Fruit fly (Drosophila melanogaster) whole organism, prepupa: ENCODE measurements around the gene CG42371.

ENCODE experiments used
- CG32006 ChIP-seq: fragments of 200-800 bp; sonication (Bioruptor generic); optimal IDR thresholded peaks from 3 replicates; lab custom pipeline; 2017; ENCODE audit warnings: missing biosample characterization, mild to moderate bottlenecking, missing genetic modification characterization
- CG6792 ChIP-seq: fragments of 200-800 bp; sonication (Bioruptor generic); optimal IDR thresholded peaks from 3 replicates; lab custom pipeline; 2016; ENCODE audit warnings: missing biosample characterization, missing genetic modification characterization
- CG9139 ChIP-seq: fragments of 200-800 bp; sonication (Bioruptor generic); optimal IDR thresholded peaks from 3 replicates; lab custom pipeline; 2017; ENCODE audit warnings: missing biosample characterization, mild to moderate bottlenecking, missing genetic modification characterization
- Sox102F ChIP-seq: fragments of 200-800 bp; sonication (Bioruptor generic); optimal IDR thresholded peaks from 2 replicates; lab custom pipeline; 2016; ENCODE audit warnings: missing biosample characterization, mild to moderate bottlenecking, missing genetic modification characterization

dm6 chr2L:2202853-2203717 is 14.0 kb downstream of the CG42371 start:
- peak; percentile 59 for TF ChIP-seq CG32006 (GFP tag; lab: Kevin White, UChicago)
- peak; percentile 78 for TF ChIP-seq Sox102F (GFP tag; lab: Kevin White, UChicago)
- TF ChIP-seq CG9139: peak; percentile 57
- TF ChIP-seq CG6792: peak; percentile 45
